Worm (Caenorhabditis elegans) whole organism, L2 larva: ENCODE results near the gene kin-4.

Experiments
- C34F6.9 ChIP-seq: fragments of 150-350 bp; optimal IDR thresholded peaks from 2 replicates; lab custom pipeline; 2014; ENCODE audit warnings: missing biosample characterization, missing genetic modification characterization
- F13H6.1 ChIP-seq: sonication (generic microtip); optimal IDR thresholded peaks from 2 replicates; lab custom pipeline; 2016; ENCODE audit warnings: missing genetic modification characterization, missing compliant biosample characterization
- R02D3.7 ChIP-seq: fragments of 150-350 bp; optimal IDR thresholded peaks from 2 replicates; lab custom pipeline; 2014; ENCODE audit warnings: missing biosample characterization, missing genetic modification characterization
- Y55F3AM.14 ChIP-seq: fragments of 200-800 bp; sonication (Bioruptor generic); optimal IDR thresholded peaks from 2 replicates; lab custom pipeline; 2018; ENCODE audit warnings: mild to moderate bottlenecking, missing genetic modification characterization, missing compliant biosample characterization
- ZK546.5 ChIP-seq: sonication (generic microtip); optimal IDR thresholded peaks from 2 replicates; lab custom pipeline; 2017; ENCODE audit warnings: missing biosample characterization, missing genetic modification characterization
- alr-1 ChIP-seq: fragments of 150-350 bp; optimal IDR thresholded peaks from 2 replicates; lab custom pipeline; 2014; ENCODE audit warnings: missing biosample characterization, missing genetic modification characterization
- aly-2 ChIP-seq: fragments of 150-350 bp; optimal IDR thresholded peaks from 2 replicates; lab custom pipeline; 2014; ENCODE audit warnings: missing biosample characterization, missing genetic modification characterization
- ama-1 ChIP-seq: fragments of 150-350 bp; optimal IDR thresholded peaks from 2 replicates; lab custom pipeline; 2018; ENCODE audit warnings: inconsistent platforms
- ceh-16 ChIP-seq: fragments of 150-350 bp; optimal IDR thresholded peaks from 2 replicates; lab custom pipeline; 2014; ENCODE audit warnings: missing biosample characterization, missing genetic modification characterization
- ceh-82 ChIP-seq: fragments of 150-350 bp; optimal IDR thresholded peaks from 2 replicates; lab custom pipeline; 2014; ENCODE audit warnings: missing biosample characterization, missing genetic modification characterization
- crh-2 ChIP-seq: sonication (generic microtip); optimal IDR thresholded peaks from 2 replicates; lab custom pipeline; 2017; ENCODE audit warnings: missing biosample characterization, missing genetic modification characterization
- dmd-4 ChIP-seq: sonication (generic microtip); optimal IDR thresholded peaks from 2 replicates; lab custom pipeline; 2017; ENCODE audit warnings: missing biosample characterization, missing genetic modification characterization
- egl-27 ChIP-seq: sonication (generic microtip); optimal IDR thresholded peaks from 3 replicates; lab custom pipeline; 2017; ENCODE audit warnings: missing biosample characterization, missing genetic modification reagents, missing genetic modification characterization
- elt-1 ChIP-seq: fragments of 150-350 bp; optimal IDR thresholded peaks from 2 replicates; lab custom pipeline; 2014; ENCODE audit warnings: missing biosample characterization, missing genetic modification characterization
- elt-3 ChIP-seq: sonication (generic microtip); optimal IDR thresholded peaks from 2 replicates; lab custom pipeline; 2017; ENCODE audit warnings: missing biosample characterization, missing genetic modification characterization
- fos-1 ChIP-seq: fragments of 150-350 bp; optimal IDR thresholded peaks from 2 replicates; lab custom pipeline; 2014; ENCODE audit warnings: missing biosample characterization, missing genetic modification characterization
- gmeb-1 ChIP-seq: fragments of 150-350 bp; optimal IDR thresholded peaks from 2 replicates; lab custom pipeline; 2014; ENCODE audit warnings: missing biosample characterization, missing genetic modification characterization
- lin-11 ChIP-seq: fragments of 150-350 bp; sonication (generic microtip); optimal IDR thresholded peaks from 2 replicates; lab custom pipeline; 2014; ENCODE audit warnings: missing biosample characterization, missing genetic modification characterization, inconsistent platforms, mixed read lengths
- lin-13 ChIP-seq: fragments of 150-350 bp; optimal IDR thresholded peaks from 2 replicates; lab custom pipeline; 2014; ENCODE audit warnings: missing biosample characterization, missing genetic modification reagents, missing genetic modification characterization
- lin-39 ChIP-seq: fragments of 150-350 bp; optimal IDR thresholded peaks from 2 replicates; lab custom pipeline; 2014; ENCODE audit warnings: missing biosample characterization, missing genetic modification reagents, missing genetic modification characterization
- lsy-2 ChIP-seq, 2 experiments: fragments of 150-350 bp in 1 of 2; sonication (generic microtip) in 1 of 2; optimal IDR thresholded peaks; 2 replicates each; lab custom pipeline; 2014 to 2017; ENCODE audit warnings: missing biosample characterization in 2 of 2, missing genetic modification characterization in 2 of 2
- mab-5 ChIP-seq: fragments of 150-350 bp; optimal IDR thresholded peaks from 2 replicates; lab custom pipeline; 2014; ENCODE audit warnings: missing biosample characterization, missing genetic modification characterization
- mbf-1 ChIP-seq: sonication (generic microtip); optimal IDR thresholded peaks from 2 replicates; lab custom pipeline; 2017; ENCODE audit warnings: missing biosample characterization, missing genetic modification characterization
- mdl-1 ChIP-seq, 2 experiments: fragments of 150-350 bp in 1 of 2; sonication (generic microtip) in 1 of 2; optimal IDR thresholded peaks; 2 replicates each; lab custom pipeline; 2017; ENCODE audit warnings: missing biosample characterization in 2 of 2, missing genetic modification characterization in 2 of 2
- nhr-10 ChIP-seq: sonication (generic microtip); optimal IDR thresholded peaks from 2 replicates; lab custom pipeline; 2017; ENCODE audit warnings: missing biosample characterization, missing genetic modification characterization
- nhr-11 ChIP-seq: fragments of 150-350 bp; optimal IDR thresholded peaks from 2 replicates; lab custom pipeline; 2014; ENCODE audit warnings: missing biosample characterization, missing genetic modification characterization
- nhr-12 ChIP-seq: fragments of 150-350 bp; optimal IDR thresholded peaks from 2 replicates; lab custom pipeline; 2014; ENCODE audit warnings: missing biosample characterization, missing genetic modification characterization
- nhr-129 ChIP-seq: fragments of 150-350 bp; optimal IDR thresholded peaks from 2 replicates; lab custom pipeline; 2014; ENCODE audit warnings: missing biosample characterization, missing genetic modification characterization
- nhr-21 ChIP-seq: fragments of 150-350 bp; optimal IDR thresholded peaks from 2 replicates; lab custom pipeline; 2014; ENCODE audit warnings: missing biosample characterization, missing genetic modification characterization
- nhr-23 ChIP-seq: fragments of 150-350 bp; optimal IDR thresholded peaks from 2 replicates; lab custom pipeline; 2014; ENCODE audit warnings: missing biosample characterization, missing genetic modification reagents, missing genetic modification characterization
- nhr-25 ChIP-seq: fragments of 150-350 bp; sonication (generic microtip); optimal IDR thresholded peaks from 3 replicates; lab custom pipeline; 2014; ENCODE audit warnings: missing biosample characterization, missing genetic modification characterization
- nhr-6 ChIP-seq: fragments of 150-350 bp; optimal IDR thresholded peaks from 2 replicates; lab custom pipeline; 2014; ENCODE audit warnings: missing biosample characterization, missing genetic modification characterization
- nhr-77 ChIP-seq: fragments of 150-350 bp; optimal IDR thresholded peaks from 2 replicates; lab custom pipeline; 2014; ENCODE audit warnings: missing biosample characterization, missing genetic modification characterization
- sem-4 ChIP-seq: fragments of 150-350 bp; optimal IDR thresholded peaks from 2 replicates; lab custom pipeline; 2014; ENCODE audit warnings: missing biosample characterization, missing genetic modification reagents, missing genetic modification characterization
- skn-1 ChIP-seq: sonication (generic microtip); optimal IDR thresholded peaks from 2 replicates; lab custom pipeline; 2017; ENCODE audit warnings: missing biosample characterization, missing genetic modification characterization
- sma-3 ChIP-seq: sonication (generic microtip); optimal IDR thresholded peaks from 2 replicates; lab custom pipeline; 2016; ENCODE audit warnings: missing genetic modification reagents, missing genetic modification characterization, missing compliant biosample characterization
- sma-9 ChIP-seq, 2 experiments: fragments of 150-350 bp in 1 of 2; sonication (generic microtip) in 1 of 2; optimal IDR thresholded peaks; 2 replicates each; lab custom pipeline; 2014 to 2016; ENCODE audit warnings: missing genetic modification characterization in 2 of 2, mild to moderate bottlenecking in 1 of 2, missing biosample characterization in 1 of 2, missing compliant biosample characterization in 1 of 2, missing genetic modification reagents in 1 of 2, moderate library complexity in 1 of 2
- snpc-4 ChIP-seq: fragments of 150-350 bp; optimal IDR thresholded peaks from 2 replicates; lab custom pipeline; 2014; ENCODE audit warnings: missing biosample characterization, missing genetic modification characterization
- unc-39 ChIP-seq: fragments of 150-350 bp; optimal IDR thresholded peaks from 2 replicates; lab custom pipeline; 2014; ENCODE audit warnings: missing biosample characterization, missing genetic modification characterization
- unc-55 ChIP-seq: fragments of 150-350 bp; sonication (generic microtip); optimal IDR thresholded peaks from 3 replicates; lab custom pipeline; 2014; ENCODE audit warnings: missing biosample characterization, missing genetic modification reagents, missing genetic modification characterization
- unc-62 ChIP-seq: fragments of 150-350 bp; optimal IDR thresholded peaks from 2 replicates; lab custom pipeline; 2014; ENCODE audit warnings: missing biosample characterization, missing genetic modification reagents, missing genetic modification characterization
- zag-1 ChIP-seq: fragments of 150-350 bp; optimal IDR thresholded peaks from 2 replicates; lab custom pipeline; 2014; ENCODE audit warnings: missing biosample characterization, missing genetic modification characterization
- ztf-1 ChIP-seq: fragments of 200-800 bp; sonication (Bioruptor generic); conservative IDR thresholded peaks from 2 replicates; pipeline ENCODE4 v1.3.6; 2022; ENCODE audit warnings: missing genetic modification characterization, missing compliant biosample characterization
- ztf-11 ChIP-seq: sonication (generic microtip); optimal IDR thresholded peaks from 2 replicates; lab custom pipeline; 2017; ENCODE audit warnings: missing biosample characterization, missing genetic modification characterization
- ztf-4 ChIP-seq: fragments of 150-350 bp; optimal IDR thresholded peaks from 2 replicates; lab custom pipeline; 2014; ENCODE audit warnings: missing biosample characterization, missing genetic modification characterization

The kin-4 gene

DNA sequence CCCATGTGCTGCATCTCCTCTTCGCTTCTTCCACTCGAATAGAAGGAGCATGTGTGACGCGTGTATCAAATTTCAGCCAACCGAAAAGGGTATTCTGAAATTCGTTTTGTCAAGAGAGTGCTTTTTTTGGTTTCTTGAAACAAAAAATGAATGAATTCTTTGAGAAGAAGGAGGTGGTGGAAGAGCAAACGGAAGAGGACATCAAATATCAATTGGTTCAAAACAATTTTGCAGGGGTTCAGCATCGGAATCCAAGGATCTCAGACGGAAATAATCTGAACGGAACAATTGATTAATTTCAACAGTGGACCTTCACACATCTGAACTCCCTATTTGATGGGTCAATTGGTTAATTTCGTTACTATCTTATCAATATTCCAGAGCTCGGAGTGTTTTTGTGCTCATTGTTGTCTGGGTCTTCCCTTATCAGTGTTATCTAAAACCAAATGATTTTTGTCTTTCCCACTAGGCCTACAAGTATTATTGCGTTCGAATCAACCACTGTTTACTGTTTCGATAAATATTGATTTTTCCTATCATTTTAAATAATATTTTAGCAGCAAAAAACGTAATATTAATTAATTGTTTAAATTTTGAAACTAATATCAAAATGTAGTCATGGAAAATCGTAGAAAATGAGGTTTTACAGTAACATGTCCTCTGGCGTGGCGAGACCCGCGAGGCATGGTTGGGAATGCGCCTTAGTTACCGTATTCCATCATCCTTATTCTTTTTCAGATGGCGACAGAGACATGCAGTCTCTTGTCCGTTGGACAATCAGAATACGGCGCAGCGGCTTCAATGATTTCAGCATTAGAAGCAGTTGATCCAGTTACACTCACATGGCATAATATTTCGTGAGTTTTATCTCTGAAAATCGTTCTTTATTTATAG, 44.4 kb downstream of the kin-4 start, which contains the start of the genes C10C6.13 and wht-2:
Gene C10C6.13, minus strand, starts transcription at position 51 of the 894 bp plus-strand sequence.
Gene wht-2, plus strand, starts transcription at position 739 of the 894 bp plus-strand sequence.
- TF ChIP-seq fos-1 (tag; lab: Kevin White, UChicago), result peak; percentile 2
- TF ChIP-seq mdl-1 (tag; optimal IDR thresholded peaks at IDR 0.05; lab: Kevin White, UChicago), result no peak
- TF ChIP-seq nhr-129 (tag; lab: Kevin White, UChicago), result no peak

ce11 chrIV:11472023-11472422, 46.5 kb downstream of the kin-4 start:
- TF ChIP-seq skn-1 (tag; lab: Kevin White, UChicago) (no peak), mbf-1 (tag; lab: Kevin White, UChicago) (no peak), ceh-82 (tag; lab: Kevin White, UChicago) (no peak), unc-39 (no peak), F13H6.1 (tag; lab: Kevin White, UChicago) (no peak)

ce11 chrIV:11474067-11474466, 48.5 kb downstream of the kin-4 start:
- TF ChIP-seq sma-9 (GFP tag; optimal IDR thresholded peaks at IDR 0.05; lab: Kevin White, UChicago), result peak; percentile 86
- no peak for TF ChIP-seq sma-9 (tag; optimal IDR thresholded peaks at IDR 0.05; lab: Kevin White, UChicago)
- TF ChIP-seq gmeb-1 (tag; lab: Kevin White, UChicago), result peak; percentile 54
- peak; percentile 68 for TF ChIP-seq ztf-4 (tag; lab: Kevin White, UChicago)
- peak; percentile 12 for TF ChIP-seq nhr-23 (tag; lab: Kevin White, UChicago)
- peak; percentile 54 for TF ChIP-seq egl-27 (tag; lab: Kevin White, UChicago)
- no peak for TF ChIP-seq mbf-1 (tag; lab: Kevin White, UChicago)
- no peak for TF ChIP-seq lin-39
- no peak for TF ChIP-seq unc-62 (GFP tag; lab: Kevin White, UChicago)
- TF ChIP-seq nhr-6 (tag; lab: Kevin White, UChicago), result no peak
- TF ChIP-seq unc-55 (GFP tag; lab: Kevin White, UChicago), result peak; percentile 38
- TF ChIP-seq nhr-10 (tag; lab: Kevin White, UChicago), result no peak
- peak; percentile 46 for TF ChIP-seq zag-1 (tag; lab: Kevin White, UChicago)
- TF ChIP-seq mdl-1 (tag; optimal IDR thresholded peaks at IDR 0.05; lab: Kevin White, UChicago), result no peak
- peak; percentile 50 for TF ChIP-seq nhr-21 (tag; lab: Kevin White, UChicago)
- TF ChIP-seq lin-13 (GFP tag; lab: Kevin White, UChicago), result peak; percentile 71
- TF ChIP-seq nhr-12, result no peak
- peak; percentile 61 for TF ChIP-seq ama-1 (lab: Kevin White, UChicago)
- TF ChIP-seq ztf-1 (GFP tag; lab: Robert Waterston, UW), result no peak
- no peak for TF ChIP-seq sem-4
- TF ChIP-seq ceh-82 (tag; lab: Kevin White, UChicago), result no peak
- peak; percentile 38 for TF ChIP-seq lin-11 (tag; lab: Kevin White, UChicago)
- no peak for TF ChIP-seq elt-3
- no peak for TF ChIP-seq ztf-11
- peak; percentile 65 for TF ChIP-seq nhr-25
- no peak for TF ChIP-seq dmd-4 (tag; lab: Kevin White, UChicago)
- peak; percentile 32 to 56 for TF ChIP-seq lsy-2 (tag; optimal IDR thresholded peaks at IDR 0.05; lab: Kevin White, UChicago)
- TF ChIP-seq sma-3, result peak; percentile 74
- TF ChIP-seq fos-1 (tag; lab: Kevin White, UChicago), result peak; percentile 21
- TF ChIP-seq snpc-4, result peak; percentile 40
- no peak for TF ChIP-seq ZK546.5 (tag; lab: Kevin White, UChicago)
- TF ChIP-seq Y55F3AM.14 (GFP tag; lab: Kevin White, UChicago), result peak; percentile 77
- TF ChIP-seq nhr-129 (tag; lab: Kevin White, UChicago), result peak; percentile 79
- TF ChIP-seq nhr-77 (tag; lab: Kevin White, UChicago), result peak; percentile 17
- TF ChIP-seq aly-2, result no peak
- peak; percentile 70 for TF ChIP-seq C34F6.9 (tag; lab: Kevin White, UChicago)
- no peak for TF ChIP-seq unc-39
- TF ChIP-seq mab-5 (tag; lab: Kevin White, UChicago), result no peak
- TF ChIP-seq crh-2 (tag; lab: Kevin White, UChicago), result peak; percentile 28
- TF ChIP-seq elt-1 (tag; lab: Kevin White, UChicago), result no peak
- no peak for TF ChIP-seq R02D3.7 (tag; lab: Kevin White, UChicago)
- TF ChIP-seq alr-1 (tag; lab: Kevin White, UChicago), result no peak
- peak; percentile 60 for TF ChIP-seq F13H6.1 (tag; lab: Kevin White, UChicago)
- TF ChIP-seq nhr-11 (tag; lab: Kevin White, UChicago), result peak; percentile 17
- TF ChIP-seq ceh-16 (tag; lab: Kevin White, UChicago), result peak; percentile 25
- TF ChIP-seq, all 48 proteins: peak for 24
